Worm (Caenorhabditis elegans): ENCODE results near the gene C06C3.12.

ce11 chrII:9345794-9346193 is 29.1 kb upstream of the C06C3.12 start:
- TF ChIP-seq Y55F3AM.14 (GFP tag; optimal IDR thresholded peaks at IDR 0.05) (no peak), ama-1 (optimal IDR thresholded peaks at IDR 0.05) (no peak), nhr-25 (tag; optimal IDR thresholded peaks at IDR 0.05) (no peak), aly-2 (tag; optimal IDR thresholded peaks at IDR 0.05) (no peak), nhr-11 (tag; optimal IDR thresholded peaks at IDR 0.05) (no peak), nhr-237 (tag; optimal IDR thresholded peaks at IDR 0.05) (no peak), ceh-82 (tag; optimal IDR thresholded peaks at IDR 0.05) (no peak), zag-1 (tag; optimal IDR thresholded peaks at IDR 0.05) (no peak)
